Fruit fly (Drosophila melanogaster): ENCODE measurements around the gene alpha4GT1.
A peak's percentile ranks its signal among the peaks of the same experiment; 100 is the strongest.

- TF ChIP-seq psq (optimal IDR thresholded peaks at IDR 0.05) (no peak), pan (optimal IDR thresholded peaks at IDR 0.05) (no peak), usp (GFP tag; optimal IDR thresholded peaks at IDR 0.05) (no peak), EcR (GFP tag; optimal IDR thresholded peaks at IDR 0.05) (no peak), CG8478 (optimal IDR thresholded peaks at IDR 0.05) (no peak), Dll (optimal IDR thresholded peaks at IDR 0.05) (peak; percentile 22)
These were observed 33.5 kb upstream of the alpha4GT1 start, which contains the start of gene FASN1 for dm6 chr2L:3056448-3056790.

Measured in whole organism.